Worm (Caenorhabditis elegans): ENCODE results near the gene col-96.
A peak's percentile ranks its signal among the peaks of the same experiment; 100 is the strongest.

The col-96 gene

DNA sequence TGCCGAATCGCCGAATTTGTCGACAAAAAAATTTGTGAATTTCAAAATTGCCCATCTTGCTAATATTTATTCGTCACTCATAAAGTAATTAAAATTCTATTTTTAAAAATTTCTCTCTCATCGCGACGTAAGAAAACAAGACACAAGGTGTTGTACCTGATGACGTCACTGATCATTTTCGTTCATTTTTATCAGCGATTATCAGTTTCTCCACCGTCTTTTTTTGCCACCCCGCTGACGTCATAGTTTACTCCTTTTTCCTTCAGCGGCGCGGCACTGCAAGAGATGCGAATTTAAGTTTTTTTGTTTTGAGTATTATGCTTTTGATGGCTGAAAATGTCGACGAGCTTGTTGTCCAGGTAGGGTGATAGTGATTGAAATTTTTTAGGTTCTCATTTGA, 21.8 kb downstream of the col-96 start:
- TF ChIP-seq elt-2 (tag; optimal IDR thresholded peaks at IDR 0.05) (peak; percentile 84), elt-4 (tag; optimal IDR thresholded peaks at IDR 0.05) (no peak)

- no peak for TF ChIP-seq hlh-30 (tag; optimal IDR thresholded peaks at IDR 0.05; ENCODE audit: insufficient read depth)
- no peak for TF ChIP-seq zip-5 (tag; optimal IDR thresholded peaks at IDR 0.05)
- no peak for TF ChIP-seq pha-4 (tag; optimal IDR thresholded peaks at IDR 0.05)
- no peak for TF ChIP-seq sox-2 (GFP tag; IDR thresholded peaks at IDR 0.05)
- no peak for TF ChIP-seq ceh-2 (tag; optimal IDR thresholded peaks at IDR 0.05)
- no peak for TF ChIP-seq dmd-4 (tag; optimal IDR thresholded peaks at IDR 0.05; ENCODE audit: borderline replicate concordance)
- no peak for TF ChIP-seq F13H6.1 (tag; optimal IDR thresholded peaks at IDR 0.05)
- no peak for TF ChIP-seq fkh-10 (GFP tag; optimal IDR thresholded peaks at IDR 0.05)
- no peak for TF ChIP-seq T23F11.4 (GFP tag; optimal IDR thresholded peaks at IDR 0.05)
- no peak for TF ChIP-seq ceh-22 (tag; optimal IDR thresholded peaks at IDR 0.05)
- TF ChIP-seq lin-11 (tag; optimal IDR thresholded peaks at IDR 0.05): no peak
- no peak for TF ChIP-seq ama-1 (optimal IDR thresholded peaks at IDR 0.05)
- TF ChIP-seq pqm-1 (tag; optimal IDR thresholded peaks at IDR 0.05): no peak
- no peak for TF ChIP-seq pros-1 (tag; optimal IDR thresholded peaks at IDR 0.05)
- no peak for TF ChIP-seq syd-9 (tag; optimal IDR thresholded peaks at IDR 0.05)
Measured at ce11 chrIII:11683790-11684189, 22.8 kb downstream of the col-96 start.

ce11 chrIII:11683038-11683437, 23.5 kb downstream of the col-96 start:
- no peak for TF ChIP-seq ceh-34 (tag; optimal IDR thresholded peaks at IDR 0.05)
- no peak for TF ChIP-seq hlh-8 (tag; optimal IDR thresholded peaks at IDR 0.05)
- TF ChIP-seq ceh-48 (tag; optimal IDR thresholded peaks at IDR 0.05): no peak
- TF ChIP-seq gmeb-2 (tag; optimal IDR thresholded peaks at IDR 0.05): no peak

DNA sequence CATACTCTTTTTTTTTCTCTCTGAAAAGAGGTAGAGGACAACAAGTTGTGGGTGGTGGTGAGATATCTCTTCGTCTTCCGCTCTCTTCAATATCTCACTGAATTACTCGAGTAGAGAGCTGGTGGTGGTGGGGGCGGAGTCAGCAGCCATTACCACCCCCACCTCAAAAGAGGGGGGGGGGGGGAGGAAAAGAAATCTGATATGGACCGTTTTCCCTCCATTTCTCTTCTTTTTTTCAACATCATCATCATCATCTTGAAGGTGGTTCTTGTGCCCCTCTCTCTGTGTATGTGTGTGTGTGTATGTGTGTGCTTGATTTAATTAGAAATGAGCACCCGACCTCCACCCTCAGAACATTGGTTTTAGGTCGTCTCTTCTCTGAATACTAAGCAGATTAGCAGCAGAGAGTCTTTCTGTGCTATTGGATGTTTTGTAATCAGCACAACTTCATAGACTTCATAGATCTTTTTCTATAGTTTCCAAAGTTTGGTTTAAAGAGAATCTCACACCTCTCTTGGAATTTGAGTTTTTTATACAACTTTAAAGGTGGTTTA, 25.0 kb downstream of the col-96 start:
- TF ChIP-seq unc-42 (tag; optimal IDR thresholded peaks at IDR 0.05): peak; percentile 91
- no peak for TF ChIP-seq F13H6.1 (tag; optimal IDR thresholded peaks at IDR 0.05)

- no peak for TF ChIP-seq tbx-7 (tag; optimal IDR thresholded peaks at IDR 0.05)
- TF ChIP-seq sdc-2 (tag; optimal IDR thresholded peaks at IDR 0.05): no peak
- no peak for TF ChIP-seq odd-2 (tag; optimal IDR thresholded peaks at IDR 0.05)
- no peak for TF ChIP-seq unc-3 (GFP tag; conservative IDR thresholded peaks at IDR 0.05)
- no peak for TF ChIP-seq unc-3 (tag; optimal IDR thresholded peaks at IDR 0.05)
- no peak for TF ChIP-seq ceh-30 (tag; optimal IDR thresholded peaks at IDR 0.05)
- no peak for TF ChIP-seq ahr-1 (tag; optimal IDR thresholded peaks at IDR 0.05)
- no peak for TF ChIP-seq ceh-14 (tag; optimal IDR thresholded peaks at IDR 0.05)
- no peak for TF ChIP-seq lim-6 (tag; optimal IDR thresholded peaks at IDR 0.05)
- TF ChIP-seq ets-4 (tag; optimal IDR thresholded peaks at IDR 0.05): no peak
- TF ChIP-seq ceh-9 (tag; optimal IDR thresholded peaks at IDR 0.05): no peak
- TF ChIP-seq ztf-16 (tag; optimal IDR thresholded peaks at IDR 0.05): no peak
- TF ChIP-seq tbx-2 (tag; optimal IDR thresholded peaks at IDR 0.05): no peak
- no peak for TF ChIP-seq dmd-4 (tag; optimal IDR thresholded peaks at IDR 0.05; ENCODE audit: borderline replicate concordance)
Measured at ce11 chrIII:11680514-11680913, 26.1 kb downstream of the col-96 start.

ce11 chrIII:11669008-11669407, 37.6 kb downstream of the col-96 start:
- TF ChIP-seq ceh-45 (GFP tag; IDR thresholded peaks at IDR 0.05) (no peak), K09A11.1 (tag; optimal IDR thresholded peaks at IDR 0.05; ENCODE audit: insufficient read depth) (no peak), ceh-18 (tag; optimal IDR thresholded peaks at IDR 0.05) (no peak), syd-9 (tag; optimal IDR thresholded peaks at IDR 0.05) (no peak), hlh-13 (GFP tag; optimal IDR thresholded peaks at IDR 0.05) (no peak)
